Worm (Caenorhabditis elegans) whole organism, young adult: ENCODE results near the gene vab-9.

ENCODE experiments used
- C17E4.6 ChIP-seq: fragments of 200-800 bp; sonication (Bioruptor generic); IDR thresholded peaks from 2 replicates; pipeline ENCODE4 v1.3.6; 2022; ENCODE audit warnings: missing genetic modification reagents, missing genetic modification characterization, missing compliant biosample characterization
- D2030.7 ChIP-seq: fragments of 200-800 bp; sonication (Bioruptor generic); IDR thresholded peaks from 2 replicates; pipeline ENCODE4 v1.3.6; 2022; ENCODE audit warnings: missing genetic modification reagents, missing genetic modification characterization, missing compliant biosample characterization
- F23B12.7 ChIP-seq: sonication (generic microtip); optimal IDR thresholded peaks from 2 replicates; lab custom pipeline; 2017; ENCODE audit warnings: missing genetic modification characterization, mild to moderate bottlenecking, missing compliant biosample characterization, antibody characterized with exemption, moderate library complexity; ENCODE audit not compliant: insufficient read depth
- F33H1.4 ChIP-seq: fragments of 200-800 bp; sonication (Bioruptor generic); IDR thresholded peaks from 2 replicates; pipeline ENCODE4 v1.3.6; 2022; ENCODE audit warnings: missing genetic modification reagents, missing genetic modification characterization, missing compliant biosample characterization
- F52B5.7 ChIP-seq: sonication (generic microtip); optimal IDR thresholded peaks from 2 replicates; lab custom pipeline; 2016; ENCODE audit warnings: mild to moderate bottlenecking, missing genetic modification characterization, missing compliant biosample characterization
- F57C9.4 ChIP-seq: sonication (generic microtip); optimal IDR thresholded peaks from 2 replicates; lab custom pipeline; 2017; ENCODE audit warnings: mild to moderate bottlenecking, missing genetic modification characterization, missing compliant biosample characterization
- Y53F4B.3 ChIP-seq: fragments of 200-800 bp; sonication (Bioruptor generic); IDR thresholded peaks from 2 replicates; pipeline ENCODE4 v1.3.6; 2022; ENCODE audit warnings: missing genetic modification reagents, missing genetic modification characterization, missing compliant biosample characterization
- Y53G8AR.9 ChIP-seq: fragments of 200-800 bp; sonication (Bioruptor generic); conservative IDR thresholded peaks from 2 replicates; pipeline ENCODE4 v1.3.6; 2022; ENCODE audit warnings: missing genetic modification reagents, missing genetic modification characterization, missing compliant biosample characterization
- ZK185.1 ChIP-seq: sonication (generic microtip); optimal IDR thresholded peaks from 2 replicates; lab custom pipeline; 2016; ENCODE audit warnings: mild to moderate bottlenecking, missing genetic modification characterization, missing compliant biosample characterization; ENCODE audit not compliant: poor library complexity, severe bottlenecking
- akir-1 ChIP-seq: fragments of 200-800 bp; sonication (Bioruptor generic); optimal IDR thresholded peaks from 2 replicates; lab custom pipeline; 2018; ENCODE audit warnings: mild to moderate bottlenecking, missing genetic modification characterization, moderate library complexity, missing compliant biosample characterization
- aptf-3 ChIP-seq: fragments of 200-800 bp; sonication (Bioruptor generic); IDR thresholded peaks from 2 replicates; pipeline ENCODE4 v1.3.6; 2022; ENCODE audit warnings: missing genetic modification characterization, missing compliant biosample characterization
- atf-7 ChIP-seq: sonication (generic microtip); optimal IDR thresholded peaks from 2 replicates; lab custom pipeline; 2017; ENCODE audit warnings: mild to moderate bottlenecking, missing genetic modification characterization, missing compliant biosample characterization
- athp-1 ChIP-seq: sonication (generic microtip); optimal IDR thresholded peaks from 2 replicates; lab custom pipeline; 2017; ENCODE audit warnings: mild to moderate bottlenecking, missing genetic modification characterization, missing compliant biosample characterization
- attf-5 ChIP-seq: fragments of 200-800 bp; sonication (Bioruptor generic); optimal IDR thresholded peaks from 2 replicates; lab custom pipeline; 2018; ENCODE audit warnings: mild to moderate bottlenecking, missing genetic modification characterization, missing compliant biosample characterization
- bed-1 ChIP-seq: fragments of 200-800 bp; sonication (Bioruptor generic); IDR thresholded peaks from 2 replicates; pipeline ENCODE4 v1.3.6; 2022; ENCODE audit warnings: missing genetic modification reagents, missing genetic modification characterization, missing compliant biosample characterization
- ceh-27 ChIP-seq: fragments of 200-800 bp; sonication (Bioruptor generic); optimal IDR thresholded peaks from 2 replicates; lab custom pipeline; 2018; ENCODE audit warnings: mild to moderate bottlenecking, missing genetic modification characterization, moderate library complexity, missing compliant biosample characterization
- ceh-40 ChIP-seq: fragments of 200-800 bp; sonication (Bioruptor generic); IDR thresholded peaks from 2 replicates; pipeline ENCODE4 v1.3.6; 2022; ENCODE audit warnings: missing genetic modification characterization, missing compliant biosample characterization
- ceh-91 ChIP-seq: fragments of 200-800 bp; sonication (Bioruptor generic); IDR thresholded peaks from 2 replicates; pipeline ENCODE4 v1.3.6; 2022; ENCODE audit warnings: missing genetic modification reagents, missing genetic modification characterization, missing compliant biosample characterization
- die-1 ChIP-seq: sonication (generic microtip); optimal IDR thresholded peaks from 2 replicates; lab custom pipeline; 2016; ENCODE audit warnings: missing genotype, mild to moderate bottlenecking, missing genetic modification characterization, missing compliant biosample characterization
- efl-1 ChIP-seq: fragments of 150-350 bp; optimal IDR thresholded peaks from 2 replicates; lab custom pipeline; 2014; ENCODE audit warnings: missing biosample characterization, missing genetic modification reagents, missing genetic modification characterization
- egrh-3 ChIP-seq: fragments of 200-800 bp; sonication (Bioruptor generic); IDR thresholded peaks from 2 replicates; pipeline ENCODE4 v1.3.6; 2022; ENCODE audit warnings: missing genetic modification reagents, missing genetic modification characterization, missing compliant biosample characterization
- ets-4 ChIP-seq: fragments of 200-800 bp; sonication (Bioruptor generic); optimal IDR thresholded peaks from 2 replicates; lab custom pipeline; 2018; ENCODE audit warnings: mild to moderate bottlenecking, missing genetic modification characterization, missing compliant biosample characterization
- gei-17 ChIP-seq: fragments of 200-800 bp; sonication (Bioruptor generic); optimal IDR thresholded peaks from 2 replicates; lab custom pipeline; 2018; ENCODE audit warnings: mild to moderate bottlenecking, missing genetic modification characterization, missing compliant biosample characterization
- hlh-12 ChIP-seq: sonication (generic microtip); optimal IDR thresholded peaks from 2 replicates; lab custom pipeline; 2016; ENCODE audit warnings: missing genetic modification characterization, missing compliant biosample characterization
- hmg-1.2 ChIP-seq: fragments of 200-800 bp; sonication (Bioruptor generic); IDR thresholded peaks from 2 replicates; pipeline ENCODE4 v1.3.6; 2022; ENCODE audit warnings: missing genetic modification reagents, missing genetic modification characterization, missing compliant biosample characterization
- hrde-1 ChIP-seq: sonication (generic microtip); optimal IDR thresholded peaks from 2 replicates; lab custom pipeline; 2016; ENCODE audit warnings: missing genetic modification characterization, mild to moderate bottlenecking, missing compliant biosample characterization, moderate library complexity, missing genotype, missing genetic modification reagents, borderline replicate concordance
- lin-35 ChIP-seq, 3 experiments: fragments of 150-350 bp in 2 of 3; sonication (generic microtip) in 1 of 3; optimal IDR thresholded peaks; 2 replicates each; lab custom pipeline; 2014 to 2018; ENCODE audit warnings: missing biosample characterization in 3 of 3, missing genetic modification characterization in 3 of 3, missing genetic modification reagents in 3 of 3
- lin-40 ChIP-seq: sonication (generic microtip); optimal IDR thresholded peaks from 2 replicates; lab custom pipeline; 2016; ENCODE audit warnings: missing genetic modification characterization, mild to moderate bottlenecking, missing compliant biosample characterization, missing genotype, missing genetic modification reagents
- mcd-1 ChIP-seq: fragments of 200-800 bp; sonication (Bioruptor generic); IDR thresholded peaks from 2 replicates; pipeline ENCODE4 v1.3.6; 2022; ENCODE audit warnings: missing genetic modification reagents, missing genetic modification characterization, missing compliant biosample characterization
- mes-4 ChIP-seq: sonication (generic microtip); optimal IDR thresholded peaks from 2 replicates; lab custom pipeline; 2016; ENCODE audit warnings: missing genotype, missing genetic modification characterization, missing compliant biosample characterization
- mxl-1 ChIP-seq: sonication (generic microtip); optimal IDR thresholded peaks from 2 replicates; lab custom pipeline; 2016; ENCODE audit warnings: missing genetic modification characterization, missing compliant biosample characterization
- nfya-2 ChIP-seq: fragments of 200-800 bp; sonication (Bioruptor generic); IDR thresholded peaks from 2 replicates; pipeline ENCODE4 v1.3.6; 2022; ENCODE audit warnings: missing genetic modification reagents, missing genetic modification characterization, missing compliant biosample characterization
- nhr-120 ChIP-seq: fragments of 200-800 bp; sonication (Bioruptor generic); IDR thresholded peaks from 2 replicates; pipeline ENCODE4 v1.3.6; 2022; ENCODE audit warnings: missing genetic modification characterization, missing compliant biosample characterization
- nhr-179 ChIP-seq: sonication (generic microtip); optimal IDR thresholded peaks from 2 replicates; lab custom pipeline; 2016; ENCODE audit warnings: mild to moderate bottlenecking, missing genetic modification characterization, missing compliant biosample characterization
- nhr-27 ChIP-seq: fragments of 200-800 bp; sonication (Bioruptor generic); optimal IDR thresholded peaks from 2 replicates; lab custom pipeline; 2018; ENCODE audit warnings: mild to moderate bottlenecking, missing genetic modification characterization, moderate library complexity, missing compliant biosample characterization
- nhr-80 ChIP-seq: sonication (generic microtip); optimal IDR thresholded peaks from 2 replicates; lab custom pipeline; 2016; ENCODE audit warnings: missing genetic modification characterization, missing compliant biosample characterization
- rcor-1 ChIP-seq: fragments of 200-800 bp; sonication (Bioruptor generic); IDR thresholded peaks from 2 replicates; pipeline ENCODE4 v1.3.6; 2022; ENCODE audit warnings: missing genetic modification reagents, missing genetic modification characterization, missing compliant biosample characterization
- repo-1 ChIP-seq: sonication (generic microtip); optimal IDR thresholded peaks from 2 replicates; lab custom pipeline; 2017; ENCODE audit warnings: mild to moderate bottlenecking, missing genetic modification characterization, missing compliant biosample characterization
- rpc-1 ChIP-seq, 2 experiments: fragments of 150-350 bp in 1 of 2; sonication (generic microtip) in 1 of 2; optimal IDR thresholded peaks; 2 replicates each; lab custom pipeline; 2014 to 2018; ENCODE audit warnings: missing biosample characterization in 1 of 2, missing genetic modification characterization in 1 of 2, missing genetic modification reagents in 1 of 2, missing genotype in 1 of 2
- sdz-38 ChIP-seq: sonication (generic microtip); optimal IDR thresholded peaks from 2 replicates; lab custom pipeline; 2016; ENCODE audit warnings: missing genotype, missing genetic modification characterization, missing compliant biosample characterization
- sea-2 ChIP-seq: fragments of 200-800 bp; sonication (Bioruptor generic); IDR thresholded peaks from 2 replicates; pipeline ENCODE4 v1.3.6; 2022; ENCODE audit warnings: missing genetic modification characterization, missing compliant biosample characterization
- snpc-1.1 ChIP-seq: sonication (generic microtip); optimal IDR thresholded peaks from 2 replicates; lab custom pipeline; 2017; ENCODE audit warnings: missing genetic modification characterization, mild to moderate bottlenecking, missing compliant biosample characterization, antibody characterized with exemption, moderate library complexity, missing genotype, missing genetic modification reagents; ENCODE audit not compliant: insufficient read depth
- snpc-4 ChIP-seq, 5 experiments: fragments of 150-350 bp in 1 of 5; sonication (generic microtip) in 4 of 5; optimal IDR thresholded peaks; 2 replicates each; lab custom pipeline; 2014 to 2018; ENCODE audit warnings: missing genetic modification characterization in 5 of 5, missing biosample characterization in 3 of 5, antibody characterized with exemption in 2 of 5, mild to moderate bottlenecking in 2 of 5, missing compliant biosample characterization in 2 of 5, missing genotype in 2 of 5, moderate library complexity in 2 of 5, missing genetic modification reagents in 1 of 5
- sptf-2 ChIP-seq: fragments of 200-800 bp; sonication (Bioruptor generic); optimal IDR thresholded peaks from 2 replicates; lab custom pipeline; 2018; ENCODE audit warnings: mild to moderate bottlenecking, missing genetic modification characterization, missing compliant biosample characterization
- tbp1 ChIP-seq: fragments of 200-800 bp; sonication (Bioruptor generic); optimal IDR thresholded peaks from 2 replicates; lab custom pipeline; 2018; ENCODE audit warnings: mild to moderate bottlenecking, missing genetic modification characterization, missing compliant biosample characterization
- tlf-1 ChIP-seq: fragments of 200-800 bp; sonication (Bioruptor generic); optimal IDR thresholded peaks from 2 replicates; lab custom pipeline; 2018; ENCODE audit warnings: mild to moderate bottlenecking, missing genetic modification characterization, missing compliant biosample characterization
- ztf-26 ChIP-seq: sonication (generic microtip); optimal IDR thresholded peaks from 2 replicates; lab custom pipeline; 2017; ENCODE audit warnings: missing genetic modification characterization, missing compliant biosample characterization
- ztf-28 ChIP-seq: fragments of 200-800 bp; sonication (Bioruptor generic); IDR thresholded peaks from 2 replicates; pipeline ENCODE4 v1.3.6; 2022; ENCODE audit warnings: missing genetic modification reagents, missing genetic modification characterization, missing compliant biosample characterization
- ztf-6 ChIP-seq: fragments of 200-800 bp; sonication (Bioruptor generic); IDR thresholded peaks from 2 replicates; pipeline ENCODE4 v1.3.6; 2022; ENCODE audit warnings: missing genetic modification reagents, missing genetic modification characterization, missing compliant biosample characterization

The vab-9 gene

ce11 chrII:8683933-8684332, 46.4 kb upstream of the vab-9 start (continued):
- no peak for TF ChIP-seq snpc-4 (GFP tag; optimal IDR thresholded peaks at IDR 0.05; lab: Kevin White, UChicago)
- TF ChIP-seq snpc-4 (tag; optimal IDR thresholded peaks at IDR 0.05; lab: Kevin White, UChicago): no peak
- TF ChIP-seq nfya-2 (GFP tag; lab: Robert Waterston, UW): no peak
- no peak for TF ChIP-seq ztf-6 (GFP tag; lab: Robert Waterston, UW)
- no peak for TF ChIP-seq aptf-3 (GFP tag; lab: Robert Waterston, UW)
- TF ChIP-seq egrh-3 (GFP tag; lab: Robert Waterston, UW): no peak
- no peak for TF ChIP-seq ceh-27
- peak; percentile 61 for TF ChIP-seq F33H1.4 (GFP tag; lab: Robert Waterston, UW)
- TF ChIP-seq C17E4.6 (GFP tag; lab: Robert Waterston, UW): 0 out of 2 replicates have a peak, but pooled peaks have one; percentile 36
- no peak for TF ChIP-seq ztf-28 (GFP tag; lab: Robert Waterston, UW)
- TF ChIP-seq attf-5 (GFP tag; lab: Kevin White, UChicago): no peak
- TF ChIP-seq repo-1 (tag; lab: Kevin White, UChicago): no peak
- TF ChIP-seq sea-2 (GFP tag; lab: Robert Waterston, UW): no peak
- TF ChIP-seq mes-4 (tag; lab: Kevin White, UChicago): no peak
- TF ChIP-seq akir-1 (GFP tag; lab: Kevin White, UChicago): no peak
- no peak for TF ChIP-seq D2030.7 (GFP tag; lab: Robert Waterston, UW)
- no peak; the same call in 1 of the 2 replicates for TF ChIP-seq mcd-1 (GFP tag; lab: Robert Waterston, UW)
- TF ChIP-seq ztf-26: no peak
- no peak for TF ChIP-seq F57C9.4 (tag; lab: Kevin White, UChicago)
- TF ChIP-seq F52B5.7 (tag; lab: Kevin White, UChicago): no peak
- TF ChIP-seq nhr-179 (tag; lab: Kevin White, UChicago): no peak
- TF ChIP-seq ZK185.1 (tag; lab: Kevin White, UChicago): no peak
- TF ChIP-seq F23B12.7: no peak
- no peak for TF ChIP-seq tbp1 (GFP tag; lab: Kevin White, UChicago)
- TF ChIP-seq rpc-1 (optimal IDR thresholded peaks at IDR 0.05; lab: Kevin White, UChicago): no peak
- TF ChIP-seq rpc-1 (tag; optimal IDR thresholded peaks at IDR 0.05; lab: Kevin White, UChicago): no peak
- no peak for TF ChIP-seq bed-1 (GFP tag; lab: Robert Waterston, UW)
- no peak for TF ChIP-seq tlf-1 (GFP tag; lab: Kevin White, UChicago)
- TF ChIP-seq rcor-1: 0 out of 2 replicates have a peak, but pooled peaks have one; percentile 34
- no peak for TF ChIP-seq nhr-80 (tag; lab: Kevin White, UChicago)
- no peak for TF ChIP-seq nhr-27
- peak; percentile 6 for TF ChIP-seq efl-1 (GFP tag; lab: Kevin White, UChicago)
- TF ChIP-seq Y53G8AR.9 (GFP tag; lab: Robert Waterston, UW): no peak
- TF ChIP-seq sdz-38 (tag; lab: Kevin White, UChicago): no peak
- no peak for TF ChIP-seq lin-40 (tag; lab: Kevin White, UChicago)
- peak in 1 of 3 experiments; percentile 57 for TF ChIP-seq lin-35 (GFP tag; optimal IDR thresholded peaks at IDR 0.05; lab: Kevin White, UChicago)
- no peak for TF ChIP-seq hrde-1 (tag; lab: Kevin White, UChicago)
- peak; percentile 19 for TF ChIP-seq snpc-1.1 (tag; lab: Kevin White, UChicago)
- TF ChIP-seq athp-1 (tag; lab: Kevin White, UChicago): peak; percentile 99
- TF ChIP-seq nhr-120 (GFP tag; lab: Robert Waterston, UW): no peak
- TF ChIP-seq sptf-2: no peak
- no peak for TF ChIP-seq ceh-40 (GFP tag; lab: Robert Waterston, UW)
- TF ChIP-seq hmg-1.2: 0 out of 2 replicates have a peak, but pooled peaks have one; percentile 25
- no peak for TF ChIP-seq die-1 (tag; lab: Kevin White, UChicago)
- no peak for TF ChIP-seq Y53F4B.3 (GFP tag; lab: Robert Waterston, UW)
- no peak for TF ChIP-seq mxl-1
- no peak for TF ChIP-seq ceh-91 (GFP tag; lab: Robert Waterston, UW)
- TF ChIP-seq gei-17 (GFP tag; lab: Kevin White, UChicago): no peak
- TF ChIP-seq atf-7 (tag; lab: Kevin White, UChicago): no peak
- no peak for TF ChIP-seq ets-4
- TF ChIP-seq hlh-12 (tag; lab: Kevin White, UChicago): no peak
